Worm (Caenorhabditis elegans) whole organism, L4 larva: ENCODE data around the gene irg-2.

Experiments used
- D1046.2 ChIP-seq: fragments of 200-800 bp; sonication (Bioruptor generic); IDR thresholded peaks from 2 replicates; pipeline ENCODE4 v1.3.6; 2022; ENCODE audit warnings: missing genetic modification characterization, missing compliant biosample characterization
- F10B5.3 ChIP-seq: sonication (generic microtip); optimal IDR thresholded peaks from 2 replicates; lab custom pipeline; 2016; ENCODE audit warnings: mild to moderate bottlenecking, missing genetic modification characterization, missing compliant biosample characterization
- F26F4.8 ChIP-seq: fragments of 200-800 bp; sonication (Bioruptor generic); conservative IDR thresholded peaks from 2 replicates; pipeline ENCODE4 v1.3.6; 2022; ENCODE audit warnings: missing genetic modification characterization, missing compliant biosample characterization
- F49E8.2 ChIP-seq: sonication (generic microtip); optimal IDR thresholded peaks from 2 replicates; lab custom pipeline; 2016; ENCODE audit warnings: missing compliant biosample characterization, mild to moderate bottlenecking, missing genetic modification characterization, borderline replicate concordance
- Y48G9A.11 ChIP-seq: fragments of 200-800 bp; sonication (Bioruptor generic); IDR thresholded peaks from 2 replicates; pipeline ENCODE4 v1.3.6; 2022; ENCODE audit warnings: missing genetic modification reagents, missing genetic modification characterization, missing compliant biosample characterization
- Y75B8A.6 ChIP-seq: fragments of 200-800 bp; sonication (Bioruptor generic); IDR thresholded peaks from 2 replicates; pipeline ENCODE4 v1.3.6; 2022; ENCODE audit warnings: missing genetic modification reagents, missing genetic modification characterization, missing compliant biosample characterization
- ZK337.2 ChIP-seq: fragments of 200-800 bp; sonication (Bioruptor generic); IDR thresholded peaks from 2 replicates; pipeline ENCODE4 v1.3.6; 2022; ENCODE audit warnings: missing genetic modification reagents, missing genetic modification characterization, missing compliant biosample characterization
- ZK546.5 ChIP-seq, 2 experiments: sonication (generic microtip); optimal IDR thresholded peaks; 2 replicates each; lab custom pipeline; 2017; ENCODE audit warnings: missing biosample characterization in 2 of 2, missing genetic modification characterization in 2 of 2
- ceh-32 ChIP-seq: sonication (generic microtip); optimal IDR thresholded peaks from 2 replicates; lab custom pipeline; 2016; ENCODE audit warnings: mild to moderate bottlenecking, missing genetic modification characterization, missing compliant biosample characterization; ENCODE audit not compliant: poor library complexity
- ceh-82 ChIP-seq: sonication (generic microtip); optimal IDR thresholded peaks from 2 replicates; lab custom pipeline; 2017; ENCODE audit warnings: missing biosample characterization, missing genetic modification characterization
- cey-2 ChIP-seq: sonication (generic microtip); optimal IDR thresholded peaks from 3 replicates; lab custom pipeline; 2017; ENCODE audit warnings: missing genetic modification characterization, mild to moderate bottlenecking, missing compliant biosample characterization, antibody characterized with exemption, borderline replicate concordance; ENCODE audit not compliant: insufficient read depth
- ctbp-1 ChIP-seq: fragments of 200-800 bp; sonication (Bioruptor generic); IDR thresholded peaks from 2 replicates; pipeline ENCODE4 v1.3.6; 2022; ENCODE audit warnings: missing genetic modification reagents, missing genetic modification characterization, missing compliant biosample characterization
- daf-12 ChIP-seq: fragments of 150-350 bp; optimal IDR thresholded peaks from 2 replicates; lab custom pipeline; 2014; ENCODE audit warnings: missing biosample characterization, missing genetic modification reagents, missing genetic modification characterization
- daf-16 ChIP-seq, 3 experiments: sonication (generic microtip); optimal IDR thresholded peaks; 2 replicates each; lab custom pipeline; 2016 to 2017; ENCODE audit warnings: missing genetic modification characterization in 3 of 3, missing genetic modification reagents in 3 of 3, mild to moderate bottlenecking in 2 of 3, missing compliant biosample characterization in 2 of 3, missing biosample characterization in 1 of 3, moderate library complexity in 1 of 3
- daf-19 ChIP-seq: fragments of 200-800 bp; sonication (Bioruptor generic); conservative IDR thresholded peaks from 2 replicates; pipeline ENCODE4 v1.3.6; 2022; ENCODE audit warnings: missing genetic modification characterization, missing compliant biosample characterization
- dmd-6 ChIP-seq: fragments of 200-800 bp; sonication (Bioruptor generic); IDR thresholded peaks from 2 replicates; pipeline ENCODE4 v1.3.6; 2022; ENCODE audit warnings: missing genetic modification reagents, missing genetic modification characterization, missing compliant biosample characterization
- dmd-8 ChIP-seq: fragments of 200-800 bp; sonication (Bioruptor generic); IDR thresholded peaks from 2 replicates; pipeline ENCODE4 v1.3.6; 2022; ENCODE audit warnings: missing genetic modification characterization, missing compliant biosample characterization
- duxl-1 ChIP-seq: sonication (generic microtip); optimal IDR thresholded peaks from 2 replicates; lab custom pipeline; 2016; ENCODE audit warnings: mild to moderate bottlenecking, missing genetic modification characterization, moderate library complexity, missing compliant biosample characterization; ENCODE audit not compliant: poor library complexity
- dve-1 ChIP-seq: sonication (generic microtip); optimal IDR thresholded peaks from 2 replicates; lab custom pipeline; 2017; ENCODE audit warnings: antibody characterized with exemption, mild to moderate bottlenecking, missing genetic modification characterization, missing compliant biosample characterization; ENCODE audit not compliant: insufficient read depth
- egl-43 ChIP-seq: fragments of 200-800 bp; sonication (Bioruptor generic); IDR thresholded peaks from 2 replicates; pipeline ENCODE4 v1.3.6; 2022; ENCODE audit warnings: missing genetic modification reagents, missing genetic modification characterization, missing compliant biosample characterization
- fkh-10 ChIP-seq: fragments of 150-350 bp; optimal IDR thresholded peaks from 2 replicates; lab custom pipeline; 2014; ENCODE audit warnings: missing biosample characterization, missing genetic modification reagents, missing genetic modification characterization
- hlh-11 ChIP-seq: fragments of 200-800 bp; sonication (Bioruptor generic); optimal IDR thresholded peaks from 2 replicates; lab custom pipeline; 2018; ENCODE audit warnings: mild to moderate bottlenecking, missing genetic modification characterization, missing compliant biosample characterization
- hmg-1.1 ChIP-seq: fragments of 200-800 bp; sonication (Bioruptor generic); IDR thresholded peaks from 2 replicates; pipeline ENCODE4 v1.3.6; 2022; ENCODE audit warnings: missing genetic modification reagents, missing genetic modification characterization, missing compliant biosample characterization
- lin-1 ChIP-seq: fragments of 200-800 bp; sonication (Bioruptor generic); IDR thresholded peaks from 2 replicates; pipeline ENCODE4 v1.3.6; 2022; ENCODE audit warnings: missing genetic modification reagents, missing genetic modification characterization, missing compliant biosample characterization
- lin-15B ChIP-seq: fragments of 150-350 bp; sonication (generic microtip); optimal IDR thresholded peaks from 3 replicates; lab custom pipeline; 2014; ENCODE audit warnings: missing biosample characterization, missing genetic modification characterization
- lin-38 ChIP-seq: fragments of 200-800 bp; sonication (Bioruptor generic); IDR thresholded peaks from 2 replicates; pipeline ENCODE4 v1.3.6; 2022; ENCODE audit warnings: missing genetic modification reagents, missing genetic modification characterization, missing compliant biosample characterization
- mdl-1 ChIP-seq, 2 experiments: fragments of 150-350 bp in 1 of 2; sonication (generic microtip) in 1 of 2; optimal IDR thresholded peaks; 2 replicates each; lab custom pipeline; 2014 to 2017; ENCODE audit warnings: missing biosample characterization in 2 of 2, missing genetic modification characterization in 2 of 2
- mdt-29 ChIP-seq: fragments of 200-800 bp; sonication (Bioruptor generic); IDR thresholded peaks from 2 replicates; pipeline ENCODE4 v1.3.6; 2022; ENCODE audit warnings: missing genetic modification reagents, missing genetic modification characterization, missing compliant biosample characterization
- mes-2 ChIP-seq: sonication (generic microtip); optimal IDR thresholded peaks from 2 replicates; lab custom pipeline; 2016; ENCODE audit warnings: missing genotype, mild to moderate bottlenecking, missing genetic modification characterization, missing compliant biosample characterization; ENCODE audit not compliant: poor library complexity, severe bottlenecking
- nhr-11 ChIP-seq: fragments of 150-350 bp; optimal IDR thresholded peaks from 2 replicates; lab custom pipeline; 2014; ENCODE audit warnings: missing biosample characterization, missing genetic modification characterization
- nhr-111 ChIP-seq: fragments of 200-800 bp; sonication (Bioruptor generic); optimal IDR thresholded peaks from 2 replicates; lab custom pipeline; 2018; ENCODE audit warnings: mild to moderate bottlenecking, missing genetic modification characterization, missing compliant biosample characterization
- nhr-42 ChIP-seq: fragments of 200-800 bp; sonication (Bioruptor generic); IDR thresholded peaks from 2 replicates; pipeline ENCODE4 v1.3.6; 2022; ENCODE audit warnings: missing genetic modification characterization, missing compliant biosample characterization
- nhr-48 ChIP-seq: sonication (generic microtip); optimal IDR thresholded peaks from 2 replicates; lab custom pipeline; 2016; ENCODE audit warnings: mild to moderate bottlenecking, missing genetic modification characterization, missing compliant biosample characterization
- nhr-6 ChIP-seq: fragments of 150-350 bp; optimal IDR thresholded peaks from 2 replicates; lab custom pipeline; 2014; ENCODE audit warnings: missing biosample characterization, missing genetic modification characterization
- nhr-77 ChIP-seq: fragments of 150-350 bp; optimal IDR thresholded peaks from 2 replicates; lab custom pipeline; 2014; ENCODE audit warnings: missing biosample characterization, missing genetic modification characterization
- pha-4 ChIP-seq, 2 experiments: fragments of 150-350 bp in 1 of 2; fragments of 200-800 bp in 1 of 2; sonication (Bioruptor generic) in 1 of 2; IDR thresholded peaks in 1 of 2; optimal IDR thresholded peaks in 1 of 2; 2 replicates each; pipeline versions ENCODE4 v1.3.6 to Lab custom; 2014 to 2022; ENCODE audit warnings: missing genetic modification characterization in 2 of 2, missing genetic modification reagents in 2 of 2, missing biosample characterization in 1 of 2, missing compliant biosample characterization in 1 of 2
- php-3 ChIP-seq: fragments of 200-800 bp; sonication (Bioruptor generic); IDR thresholded peaks from 2 replicates; pipeline ENCODE4 v1.3.6; 2022; ENCODE audit warnings: missing genetic modification reagents, missing genetic modification characterization, missing compliant biosample characterization
- pqm-1 ChIP-seq: sonication (generic microtip); optimal IDR thresholded peaks from 2 replicates; lab custom pipeline; 2017; ENCODE audit warnings: missing biosample characterization, missing genetic modification characterization
- rbr-2 ChIP-seq: sonication (generic microtip); optimal IDR thresholded peaks from 2 replicates; lab custom pipeline; 2016; ENCODE audit warnings: missing genotype, missing genetic modification characterization, missing compliant biosample characterization
- saeg-2 ChIP-seq: fragments of 200-800 bp; sonication (Bioruptor generic); IDR thresholded peaks from 2 replicates; pipeline ENCODE4 v1.3.6; 2022; ENCODE audit warnings: missing genetic modification reagents, missing genetic modification characterization, missing compliant biosample characterization
- sdz-12 ChIP-seq: fragments of 200-800 bp; sonication (Bioruptor generic); optimal IDR thresholded peaks from 2 replicates; lab custom pipeline; 2018; ENCODE audit warnings: mild to moderate bottlenecking, missing genetic modification characterization, missing compliant biosample characterization
- set-16 ChIP-seq: fragments of 200-800 bp; sonication (Bioruptor generic); IDR thresholded peaks from 2 replicates; pipeline ENCODE4 v1.3.6; 2022; ENCODE audit warnings: missing genetic modification reagents, missing genetic modification characterization, missing compliant biosample characterization
- skn-1 ChIP-seq: fragments of 150-350 bp; optimal IDR thresholded peaks from 2 replicates; lab custom pipeline; 2014; ENCODE audit warnings: missing biosample characterization, missing genetic modification characterization
- unc-130 ChIP-seq: sonication (generic microtip); optimal IDR thresholded peaks from 2 replicates; lab custom pipeline; 2016; ENCODE audit warnings: missing genetic modification reagents, missing genetic modification characterization, missing compliant biosample characterization
- unc-62 ChIP-seq, 3 experiments: fragments of 150-350 bp in 1 of 3; sonication (generic microtip); optimal IDR thresholded peaks in 2 of 3; peaks in 1 of 3; 1 replicate in 1 of 3; 2 replicates in 2 of 3; lab custom pipeline; 2014 to 2017; ENCODE audit warnings: missing biosample characterization in 3 of 3, missing genetic modification characterization in 3 of 3, missing genetic modification reagents in 3 of 3, missing genotype in 1 of 3
- vab-7 ChIP-seq: fragments of 200-800 bp; sonication (Bioruptor generic); IDR thresholded peaks from 2 replicates; pipeline ENCODE4 v1.3.6; 2022; ENCODE audit warnings: missing genetic modification reagents, missing genetic modification characterization, missing compliant biosample characterization
- zfp-3 ChIP-seq: fragments of 200-800 bp; sonication (Bioruptor generic); conservative IDR thresholded peaks from 2 replicates; pipeline ENCODE4 v1.3.6; 2022; ENCODE audit warnings: missing genetic modification reagents, missing genetic modification characterization, missing compliant biosample characterization
- zip-11 ChIP-seq: fragments of 200-800 bp; sonication (Bioruptor generic); IDR thresholded peaks from 2 replicates; pipeline ENCODE4 v1.3.6; 2022; ENCODE audit warnings: missing genetic modification characterization, missing compliant biosample characterization
- ztf-7 ChIP-seq: fragments of 150-350 bp; optimal IDR thresholded peaks from 2 replicates; lab custom pipeline; 2014; ENCODE audit warnings: missing biosample characterization, missing genetic modification characterization

The irg-2 gene

DNA sequence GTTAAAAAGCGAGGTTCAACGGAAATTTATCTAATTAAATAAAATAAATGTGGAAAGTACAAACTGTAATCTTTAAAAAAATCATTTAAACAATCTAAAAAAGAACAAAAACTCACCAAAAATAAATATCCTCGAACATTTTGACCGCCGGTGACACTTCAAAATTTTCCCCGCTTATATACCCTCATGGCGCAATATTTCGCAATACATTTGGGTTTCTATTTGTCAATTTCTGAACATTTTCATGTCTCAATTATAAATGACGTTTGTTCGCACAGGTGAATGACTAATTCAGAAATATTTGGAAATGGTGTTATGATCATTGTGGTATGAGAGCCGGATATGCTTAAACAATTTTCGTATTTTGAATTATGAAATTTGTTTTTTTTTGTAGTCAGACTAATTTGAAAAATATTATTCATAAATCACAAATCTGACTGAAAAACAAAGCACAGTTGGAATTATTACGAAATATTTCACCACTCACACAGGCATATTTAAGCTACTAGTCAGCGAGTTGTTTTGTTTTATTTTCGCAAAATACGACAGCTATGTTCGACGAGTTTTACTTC is at the start of gene irg-2, which contains the start of gene C49G7.10:
irg-2 (plus strand) TSS at position 329 of the 572 bp plus-strand sequence.
C49G7.10 (minus strand) TSS at position 169 of the 572 bp plus-strand sequence.
- TF ChIP-seq zfp-3: no peak
- no peak for TF ChIP-seq saeg-2 (GFP tag; lab: Robert Waterston, UW)
- no peak for TF ChIP-seq daf-12
- TF ChIP-seq vab-7 (GFP tag; lab: Robert Waterston, UW): no peak
- TF ChIP-seq sdz-12: no peak
- TF ChIP-seq dmd-8 (GFP tag; lab: Robert Waterston, UW): no peak
- no peak for TF ChIP-seq mdt-29 (GFP tag; lab: Robert Waterston, UW)
- TF ChIP-seq Y48G9A.11 (GFP tag; lab: Robert Waterston, UW): no peak
- no peak for TF ChIP-seq pha-4 (GFP tag; IDR thresholded peaks at IDR 0.05; lab: Robert Waterston, UW)
- TF ChIP-seq pha-4 (tag; optimal IDR thresholded peaks at IDR 0.05; lab: Kevin White, UChicago): no peak
- TF ChIP-seq fkh-10 (GFP tag; lab: Kevin White, UChicago): no peak
- TF ChIP-seq dve-1 (tag; lab: Kevin White, UChicago): peak; percentile 59
- TF ChIP-seq mes-2 (tag; lab: Kevin White, UChicago): no peak
- TF ChIP-seq nhr-77 (tag; lab: Kevin White, UChicago): no peak
- no peak for TF ChIP-seq hlh-11 (tag; lab: Kevin White, UChicago)
- TF ChIP-seq F49E8.2 (tag; lab: Kevin White, UChicago): no peak
- TF ChIP-seq duxl-1 (tag; lab: Kevin White, UChicago): no peak
- no peak for TF ChIP-seq zip-11
- peak; percentile 12 for TF ChIP-seq pqm-1 (tag; lab: Kevin White, UChicago)
- no peak for TF ChIP-seq nhr-48
- TF ChIP-seq cey-2 (tag; lab: Kevin White, UChicago): no peak
- TF ChIP-seq skn-1 (tag; lab: Kevin White, UChicago): no peak
- TF ChIP-seq F10B5.3 (tag; lab: Kevin White, UChicago): no peak
- no peak for TF ChIP-seq egl-43
- TF ChIP-seq ctbp-1 (GFP tag; lab: Robert Waterston, UW): no peak
- peak; percentile 46 for TF ChIP-seq nhr-11 (tag; lab: Kevin White, UChicago)
- no peak for TF ChIP-seq ceh-82 (tag; lab: Kevin White, UChicago)
- TF ChIP-seq rbr-2 (tag; lab: Kevin White, UChicago): no peak
- no peak for TF ChIP-seq lin-1 (GFP tag; lab: Robert Waterston, UW)
- no peak for TF ChIP-seq php-3
- TF ChIP-seq unc-62 (GFP tag; optimal IDR thresholded peaks at IDR 0.05 in 1 of 2; lab: Kevin White, UChicago): peak in 1 of 2 experiments; percentile 14
- no peak for TF ChIP-seq unc-62 (tag; optimal IDR thresholded peaks at IDR 0.05; lab: Kevin White, UChicago)
- no peak for TF ChIP-seq F26F4.8 (GFP tag; lab: Robert Waterston, UW)
- no peak for TF ChIP-seq nhr-6 (tag; lab: Kevin White, UChicago)
- no peak for TF ChIP-seq ceh-32 (tag; lab: Kevin White, UChicago)
- peak; percentile 62 for TF ChIP-seq dmd-6
- TF ChIP-seq ZK337.2 (GFP tag; lab: Robert Waterston, UW): no peak
- no peak for TF ChIP-seq set-16 (GFP tag; lab: Robert Waterston, UW)
- no peak for TF ChIP-seq daf-19 (GFP tag; lab: Robert Waterston, UW)
- TF ChIP-seq D1046.2 (GFP tag; lab: Robert Waterston, UW): no peak
- no peak for TF ChIP-seq mdl-1 (tag; optimal IDR thresholded peaks at IDR 0.05; lab: Kevin White, UChicago)
- TF ChIP-seq Y75B8A.6 (GFP tag; lab: Robert Waterston, UW): no peak
- TF ChIP-seq hmg-1.1 (GFP tag; lab: Robert Waterston, UW): no peak
- TF ChIP-seq daf-16 (GFP tag; optimal IDR thresholded peaks at IDR 0.05; lab: Kevin White, UChicago): no peak
- no peak for TF ChIP-seq daf-16 (tag; optimal IDR thresholded peaks at IDR 0.05; lab: Kevin White, UChicago)
- TF ChIP-seq unc-130 (GFP tag; lab: Kevin White, UChicago): no peak
- TF ChIP-seq nhr-42 (GFP tag; lab: Robert Waterston, UW): no peak
- TF ChIP-seq lin-15B: no peak
- no peak for TF ChIP-seq ZK546.5 (tag; optimal IDR thresholded peaks at IDR 0.05; lab: Kevin White, UChicago)
- TF ChIP-seq lin-38 (GFP tag; lab: Robert Waterston, UW): no peak
- TF ChIP-seq ztf-7 (tag; lab: Kevin White, UChicago): peak; percentile 98
- no peak for TF ChIP-seq nhr-111 (GFP tag; lab: Kevin White, UChicago)
